Worm (Caenorhabditis elegans): ENCODE measurements around the gene F58H1.7.

F58H1.7 gene

ce11 chrV:12001747-12002456, 37.3 kb upstream of the F58H1.7 start, which contains the start of gene gcy-33 (continued):
- TF ChIP-seq rcor-1 (GFP tag; IDR thresholded peaks at IDR 0.05) (peak; percentile 87), D2030.7 (GFP tag; IDR thresholded peaks at IDR 0.05) (peak; percentile 72), ZK185.1 (tag; optimal IDR thresholded peaks at IDR 0.05; ENCODE audit: poor library complexity, severe bottlenecking) (peak; percentile 85), snpc-1.1 (tag; optimal IDR thresholded peaks at IDR 0.05; ENCODE audit: insufficient read depth) (no peak), snpc-3.4 (tag; optimal IDR thresholded peaks at IDR 0.05) (peak; percentile 56), nfyb-1 (GFP tag; IDR thresholded peaks at IDR 0.05) (peak; percentile 95), Y53F4B.3 (GFP tag; IDR thresholded peaks at IDR 0.05) (0 out of 2 replicates have a peak, but pooled peaks have one; percentile 32), F39B2.1 (GFP tag; IDR thresholded peaks at IDR 0.05) (0 out of 2 replicates have a peak, but pooled peaks have one; percentile 7), lin-26 (GFP tag; IDR thresholded peaks at IDR 0.05) (peak; percentile 92), C17E4.6 (GFP tag; IDR thresholded peaks at IDR 0.05) (peak; percentile 81; the same call in 1 of the 2 replicates), cebp-1 (GFP tag; IDR thresholded peaks at IDR 0.05) (no peak), cebp-1 (tag; optimal IDR thresholded peaks at IDR 0.05) (peak; percentile 84), attf-3 (GFP tag; conservative IDR thresholded peaks at IDR 0.05) (peak; percentile 67), F49E8.2 (tag; optimal IDR thresholded peaks at IDR 0.05; ENCODE audit: insufficient read depth) (peak; percentile 59), bed-1 (GFP tag; IDR thresholded peaks at IDR 0.05) (no peak), unc-62 (GFP tag; optimal IDR thresholded peaks at IDR 0.05) (no peak), rpc-1 (optimal IDR thresholded peaks at IDR 0.05) (peak; percentile 87), rpc-1 (tag; optimal IDR thresholded peaks at IDR 0.05) (peak; percentile 88), gei-17 (GFP tag; optimal IDR thresholded peaks at IDR 0.05) (peak; percentile 77), bed-2 (GFP tag; IDR thresholded peaks at IDR 0.05) (0 out of 2 replicates have a peak, but pooled peaks have one; percentile 73), sea-2 (GFP tag; IDR thresholded peaks at IDR 0.05) (no peak), chd-7 (tag; optimal IDR thresholded peaks at IDR 0.05) (peak; percentile 93), ceh-58 (GFP tag; IDR thresholded peaks at IDR 0.05) (0 out of 2 replicates have a peak, but pooled peaks have one; percentile 15), F10E7.11 (tag; optimal IDR thresholded peaks at IDR 0.05) (peak; percentile 48), efl-1 (GFP tag; optimal IDR thresholded peaks at IDR 0.05) (no peak), C06A6.2 (GFP tag; conservative IDR thresholded peaks at IDR 0.05) (peak; percentile 72; the same call in 1 of the 2 replicates), F33H1.4 (GFP tag; IDR thresholded peaks at IDR 0.05) (peak; percentile 29; the same call in 1 of the 2 replicates), rec-8 (tag; optimal IDR thresholded peaks at IDR 0.05) (peak; percentile 55 to 92), nhr-80 (tag; optimal IDR thresholded peaks at IDR 0.05) (peak; percentile 81), Y53G8AR.9 (GFP tag; conservative IDR thresholded peaks at IDR 0.05) (peak; percentile 66; the same call in 1 of the 2 replicates), F23B12.7 (tag; optimal IDR thresholded peaks at IDR 0.05; ENCODE audit: insufficient read depth) (no peak), dpff-1 (tag; optimal IDR thresholded peaks at IDR 0.05) (peak; percentile 75), ztf-28 (GFP tag; IDR thresholded peaks at IDR 0.05) (peak; percentile 74; the same call in 1 of the 2 replicates), sptf-2 (GFP tag; optimal IDR thresholded peaks at IDR 0.05) (peak; percentile 82), somi-1 (GFP tag; optimal IDR thresholded peaks at IDR 0.05) (peak; percentile 36), athp-1 (tag; optimal IDR thresholded peaks at IDR 0.05) (peak; percentile 59), ztf-22 (GFP tag; optimal IDR thresholded peaks at IDR 0.05) (peak; percentile 94), Y79H2A.3 (GFP tag; conservative IDR thresholded peaks at IDR 0.05) (0 out of 2 replicates have a peak, but pooled peaks have one; percentile 19), tbp1 (GFP tag; optimal IDR thresholded peaks at IDR 0.05) (peak; percentile 99), ceh-40 (GFP tag; IDR thresholded peaks at IDR 0.05) (peak; percentile 12; the same call in 1 of the 2 replicates), ztf-26 (tag; optimal IDR thresholded peaks at IDR 0.05) (peak; percentile 86), madf-8 (GFP tag; conservative IDR thresholded peaks at IDR 0.05) (peak; percentile 47), akir-1 (GFP tag; optimal IDR thresholded peaks at IDR 0.05) (peak; percentile 66), die-1 (tag; optimal IDR thresholded peaks at IDR 0.05) (peak; percentile 89), K11D2.4 (GFP tag; IDR thresholded peaks at IDR 0.05) (0 out of 2 replicates have a peak, but pooled peaks have one; percentile 54), lin-54 (GFP tag; optimal IDR thresholded peaks at IDR 0.05) (peak; percentile 73)
